ENCODE assay signal across 4 fruit fly cellular contexts in genomic region chr3L:1349942-1350923, dm6.
A peak's percentile ranks its signal among the peaks of the same experiment; 100 is the strongest.
TF ChIP-seq lines count a peak whose summit lies in the region.

No protein-coding gene starts in this region.

TF ChIP-seq in whole organism, adult, 20 proteins besides CTCF, POLR2A, EP300 and RAD21 (continued from another document):
- TF ChIP-seq Mnt (GFP tag; optimal IDR thresholded peaks at IDR 0.05; lab: Kevin White, UChicago) (no peak), kay (GFP tag; lab: Kevin White, UChicago; ENCODE audit: borderline replicate concordance) (no peak), CG11617 (GFP tag; optimal IDR thresholded peaks at IDR 0.05; lab: Kevin White, UChicago) (peak; percentile 35)

TF ChIP-seq in whole organism, embryonic, 481 proteins besides CTCF, POLR2A, EP300 and RAD21 (continued from another document and continues in another):
- TF ChIP-seq CG10543 (GFP tag; optimal IDR thresholded peaks at IDR 0.05; lab: Kevin White, UChicago) = peak; percentile 29
- no peak for TF ChIP-seq HLH3B (GFP tag; IDR thresholded peaks at IDR 0.05; lab: Robert Waterston, UW)
- TF ChIP-seq B-H1 (GFP tag; IDR thresholded peaks at IDR 0.05; lab: Robert Waterston, UW) = no peak
- TF ChIP-seq Poxn (GFP tag; IDR thresholded peaks at IDR 0.05; lab: Robert Waterston, UW) = no peak
- TF ChIP-seq grn (GFP tag; optimal IDR thresholded peaks at IDR 0.05; lab: Kevin White, UChicago) = no peak
- TF ChIP-seq Dek (tag; optimal IDR thresholded peaks at IDR 0.05; lab: Kevin White, UChicago) = peak; percentile 45
- peak; percentile 98 for TF ChIP-seq knrl (GFP tag; IDR thresholded peaks at IDR 0.05; lab: Robert Waterston, UW; ENCODE audit: partially characterized antibody)
- no peak for TF ChIP-seq dmrt11E (tag; optimal IDR thresholded peaks at IDR 0.05; lab: Kevin White, UChicago)
- TF ChIP-seq CG11247 (GFP tag; IDR thresholded peaks at IDR 0.05; lab: Robert Waterston, UW) = no peak
- TF ChIP-seq bigmax (GFP tag; optimal IDR thresholded peaks at IDR 0.05; lab: Kevin White, UChicago) = no peak
- peak; percentile 36 for TF ChIP-seq Sin3A (optimal IDR thresholded peaks at IDR 0.05; lab: Kevin White, UChicago)
- no peak for TF ChIP-seq CG1233 (GFP tag; optimal IDR thresholded peaks at IDR 0.05; lab: Kevin White, UChicago)
- peak; percentile 43 for TF ChIP-seq CG13424 (tag; optimal IDR thresholded peaks at IDR 0.05; lab: Kevin White, UChicago)
- peak; percentile 38 for TF ChIP-seq CG15269 (tag; optimal IDR thresholded peaks at IDR 0.05; lab: Kevin White, UChicago)
- TF ChIP-seq Gug (GFP tag; IDR thresholded peaks at IDR 0.05; lab: Robert Waterston, UW) = no peak; the same call in 3 of the 4 replicates
- TF ChIP-seq CG11085 (GFP tag; IDR thresholded peaks at IDR 0.05; lab: Robert Waterston, UW) = no peak
- TF ChIP-seq dimm (GFP tag; IDR thresholded peaks at IDR 0.05; lab: Robert Waterston, UW) = no peak
- peak; percentile 1 for TF ChIP-seq CG13123 (GFP tag; optimal IDR thresholded peaks at IDR 0.05; lab: Kevin White, UChicago)
- peak; percentile 68 for TF ChIP-seq CG17361 (GFP tag; IDR thresholded peaks at IDR 0.05; lab: Robert Waterston, UW)
- peak; percentile 11 for TF ChIP-seq tin (GFP tag; optimal IDR thresholded peaks at IDR 0.05; lab: Kevin White, UChicago)
- TF ChIP-seq Sry-δ (GFP tag; optimal IDR thresholded peaks at IDR 0.05; lab: Kevin White, UChicago) = peak; percentile 98
- peak; percentile 41 for TF ChIP-seq CG4617 (GFP tag; optimal IDR thresholded peaks at IDR 0.05; lab: Kevin White, UChicago; ENCODE audit: borderline replicate concordance)
- TF ChIP-seq CG13624 (GFP tag; optimal IDR thresholded peaks at IDR 0.05; lab: Kevin White, UChicago) = peak; percentile 25
- TF ChIP-seq Trl (optimal IDR thresholded peaks at IDR 0.05; lab: Kevin White, UChicago) = no peak
- TF ChIP-seq Trl (GFP tag; optimal IDR thresholded peaks at IDR 0.05; lab: Kevin White, UChicago) = peak; percentile 6
- no peak for TF ChIP-seq CG2199 (GFP tag; IDR thresholded peaks at IDR 0.05; lab: Robert Waterston, UW)
- TF ChIP-seq seq (GFP tag; IDR thresholded peaks at IDR 0.05; lab: Robert Waterston, UW) = no peak
- peak; percentile 99 for TF ChIP-seq amos (GFP tag; IDR thresholded peaks at IDR 0.05; lab: Robert Waterston, UW; ENCODE audit: partially characterized antibody)
- peak; percentile 33 for TF ChIP-seq CG8944 (GFP tag; optimal IDR thresholded peaks at IDR 0.05; lab: Kevin White, UChicago)
- peak; percentile 19; the same call in 1 of the 2 replicates for TF ChIP-seq al (GFP tag; IDR thresholded peaks at IDR 0.05; lab: Robert Waterston, UW)
- TF ChIP-seq CG8290 (GFP tag; optimal IDR thresholded peaks at IDR 0.05; lab: Kevin White, UChicago) = peak; percentile 39
- peak in 1 of 2 experiments; percentile 77 for TF ChIP-seq CG8290 (tag; optimal IDR thresholded peaks at IDR 0.05; lab: Kevin White, UChicago)
- peak; percentile 54 for TF ChIP-seq trem (tag; optimal IDR thresholded peaks at IDR 0.05; lab: Kevin White, UChicago)
- peak; percentile 35 for TF ChIP-seq CG9727 (GFP tag; optimal IDR thresholded peaks at IDR 0.05; lab: Kevin White, UChicago)
- TF ChIP-seq CG17359 (tag; optimal IDR thresholded peaks at IDR 0.05; lab: Kevin White, UChicago) = peak; percentile 19
- peak; percentile 99 for TF ChIP-seq inv (GFP tag; IDR thresholded peaks at IDR 0.05; lab: Robert Waterston, UW; ENCODE audit: partially characterized antibody)
- no peak for TF ChIP-seq CG17568 (GFP tag; optimal IDR thresholded peaks at IDR 0.05; lab: Kevin White, UChicago)
- TF ChIP-seq Asciz (GFP tag; optimal IDR thresholded peaks at IDR 0.05; lab: Kevin White, UChicago) = no peak
- TF ChIP-seq CG10209 (GFP tag; optimal IDR thresholded peaks at IDR 0.05; lab: Kevin White, UChicago) = peak; percentile 1
- no peak for TF ChIP-seq CG1647 (GFP tag; optimal IDR thresholded peaks at IDR 0.05; lab: Kevin White, UChicago)
- peak; percentile 37 for TF ChIP-seq Ptx1 (GFP tag; IDR thresholded peaks at IDR 0.05; lab: Robert Waterston, UW)
- TF ChIP-seq Fer2 (tag; optimal IDR thresholded peaks at IDR 0.05; lab: Kevin White, UChicago) = no peak
- TF ChIP-seq pros (GFP tag; optimal IDR thresholded peaks at IDR 0.05; lab: Kevin White, UChicago) = no peak

TF ChIP-seq in whole organism, prepupa, 60 proteins besides CTCF, POLR2A, EP300 and RAD21 (continued from another document):
- TF ChIP-seq Eip75B (GFP tag; optimal IDR thresholded peaks at IDR 0.05; lab: Kevin White, UChicago) = peak; percentile 10
- peak; percentile 11 for TF ChIP-seq Eip93F (GFP tag; optimal IDR thresholded peaks at IDR 0.05; lab: Kevin White, UChicago)
- peak; percentile 47 for TF ChIP-seq vri (GFP tag; optimal IDR thresholded peaks at IDR 0.05; lab: Kevin White, UChicago)
- TF ChIP-seq pdm3 (GFP tag; optimal IDR thresholded peaks at IDR 0.05; lab: Kevin White, UChicago) = peak; percentile 45
- TF ChIP-seq lz (GFP tag; optimal IDR thresholded peaks at IDR 0.05; lab: Kevin White, UChicago) = peak; percentile 46
- peak; percentile 67 for TF ChIP-seq Eip78C (GFP tag; lab: Kevin White, UChicago)
- TF ChIP-seq CG6163 (GFP tag; IDR thresholded peaks at IDR 0.05; lab: Robert Waterston, UW) = peak; percentile 44; the same call in 2 of the 3 replicates
- peak; percentile 5 for TF ChIP-seq CG8319 (GFP tag; optimal IDR thresholded peaks at IDR 0.05; lab: Kevin White, UChicago)
- TF ChIP-seq fd85E (GFP tag; optimal IDR thresholded peaks at IDR 0.05; lab: Kevin White, UChicago) = no peak
- TF ChIP-seq topi (GFP tag; optimal IDR thresholded peaks at IDR 0.05; lab: Kevin White, UChicago) = no peak
- peak; percentile 38; the same call in 1 of the 3 replicates for TF ChIP-seq eg (GFP tag; IDR thresholded peaks at IDR 0.05; lab: Robert Waterston, UW)
- TF ChIP-seq dac (GFP tag; optimal IDR thresholded peaks at IDR 0.05; lab: Kevin White, UChicago) = no peak
- TF ChIP-seq Ets96B (tag; optimal IDR thresholded peaks at IDR 0.05; lab: Kevin White, UChicago) = peak; percentile 32
- no peak for TF ChIP-seq Gug (GFP tag; IDR thresholded peaks at IDR 0.05; lab: Robert Waterston, UW)
- TF ChIP-seq Hr38 (GFP tag; optimal IDR thresholded peaks at IDR 0.05; lab: Kevin White, UChicago) = no peak
- peak; percentile 37 for TF ChIP-seq acj6 (GFP tag; optimal IDR thresholded peaks at IDR 0.05; lab: Kevin White, UChicago)
- no peak for TF ChIP-seq spab (GFP tag; optimal IDR thresholded peaks at IDR 0.05; lab: Kevin White, UChicago)
- no peak for TF ChIP-seq CG11902 (GFP tag; optimal IDR thresholded peaks at IDR 0.05; lab: Kevin White, UChicago)
- TF ChIP-seq CG16779 (tag; optimal IDR thresholded peaks at IDR 0.05; lab: Kevin White, UChicago) = no peak
- peak; percentile 35 for TF ChIP-seq Hr4 (GFP tag; optimal IDR thresholded peaks at IDR 0.05; lab: Kevin White, UChicago)
- TF ChIP-seq CG7368 (GFP tag; optimal IDR thresholded peaks at IDR 0.05; lab: Kevin White, UChicago) = no peak
- TF ChIP-seq CG8119 (GFP tag; IDR thresholded peaks at IDR 0.05; lab: Robert Waterston, UW) = no peak; the same call in 2 of the 3 replicates
- peak; percentile 35 for TF ChIP-seq CG31627 (GFP tag; optimal IDR thresholded peaks at IDR 0.05; lab: Kevin White, UChicago)
- peak; percentile 73 for TF ChIP-seq svp (GFP tag; lab: Kevin White, UChicago)
- no peak for TF ChIP-seq CG6808 (GFP tag; optimal IDR thresholded peaks at IDR 0.05; lab: Kevin White, UChicago)
- peak; percentile 47 for TF ChIP-seq Hr39 (GFP tag; optimal IDR thresholded peaks at IDR 0.05; lab: Kevin White, UChicago)
- TF ChIP-seq Ets21C (GFP tag; optimal IDR thresholded peaks at IDR 0.05; lab: Kevin White, UChicago) = peak; percentile 31
- no peak for TF ChIP-seq CG8632 (GFP tag; optimal IDR thresholded peaks at IDR 0.05; lab: Kevin White, UChicago)
- TF ChIP-seq CG15336 (GFP tag; IDR thresholded peaks at IDR 0.05; lab: Robert Waterston, UW) = no peak
- peak; percentile 51 for TF ChIP-seq CG10631 (GFP tag; optimal IDR thresholded peaks at IDR 0.05; lab: Kevin White, UChicago)
- no peak for TF ChIP-seq CG4318 (GFP tag; optimal IDR thresholded peaks at IDR 0.05; lab: Kevin White, UChicago)
- TF ChIP-seq dsx (GFP tag; optimal IDR thresholded peaks at IDR 0.05; lab: Kevin White, UChicago; ENCODE audit: poor library complexity, severe bottlenecking) = no peak
- peak; percentile 30 for TF ChIP-seq Sox14 (GFP tag; optimal IDR thresholded peaks at IDR 0.05; lab: Kevin White, UChicago)
- TF ChIP-seq net (GFP tag; optimal IDR thresholded peaks at IDR 0.05; lab: Kevin White, UChicago) = peak; percentile 0
- TF ChIP-seq CG11294 (GFP tag; IDR thresholded peaks at IDR 0.05; lab: Robert Waterston, UW) = no peak
- no peak for TF ChIP-seq CG10669 (GFP tag; optimal IDR thresholded peaks at IDR 0.05; lab: Kevin White, UChicago)
- TF ChIP-seq ss (GFP tag; optimal IDR thresholded peaks at IDR 0.05; lab: Kevin White, UChicago) = peak in 1 of 2 experiments; percentile 7
- no peak for TF ChIP-seq CG9139 (GFP tag; optimal IDR thresholded peaks at IDR 0.05; lab: Kevin White, UChicago)
- TF ChIP-seq Blimp-1 (GFP tag; optimal IDR thresholded peaks at IDR 0.05; lab: Kevin White, UChicago) = no peak
- no peak for TF ChIP-seq salr (GFP tag; optimal IDR thresholded peaks at IDR 0.05; lab: Kevin White, UChicago)
- peak; percentile 31 for TF ChIP-seq Met (GFP tag; optimal IDR thresholded peaks at IDR 0.05; lab: Kevin White, UChicago)
- no peak for TF ChIP-seq CG6276 (GFP tag; optimal IDR thresholded peaks at IDR 0.05; lab: Kevin White, UChicago)

TF ChIP-seq in whole organism, wandering third instar larva, 38 proteins besides CTCF, POLR2A, EP300 and RAD21 (continued from another document):
- TF ChIP-seq Hr83 (GFP tag; optimal IDR thresholded peaks at IDR 0.05; lab: Kevin White, UChicago; ENCODE audit: poor library complexity, severe bottlenecking) = peak; percentile 22
- peak; percentile 60 for TF ChIP-seq HLH106 (tag; optimal IDR thresholded peaks at IDR 0.05; lab: Kevin White, UChicago)
- TF ChIP-seq Jra (GFP tag; optimal IDR thresholded peaks at IDR 0.05; lab: Kevin White, UChicago) = peak; percentile 1
- TF ChIP-seq Sp1 (GFP tag; optimal IDR thresholded peaks at IDR 0.05; lab: Kevin White, UChicago) = peak; percentile 28
- TF ChIP-seq lola (GFP tag; optimal IDR thresholded peaks at IDR 0.05; lab: Kevin White, UChicago) = no peak
- no peak for TF ChIP-seq CrebA (GFP tag; optimal IDR thresholded peaks at IDR 0.05; lab: Kevin White, UChicago; ENCODE audit: borderline replicate concordance)
- TF ChIP-seq tai (GFP tag; optimal IDR thresholded peaks at IDR 0.05; lab: Kevin White, UChicago) = no peak
- peak; percentile 46 for TF ChIP-seq dsf (GFP tag; optimal IDR thresholded peaks at IDR 0.05; lab: Kevin White, UChicago; ENCODE audit: borderline replicate concordance)
- TF ChIP-seq foxo (GFP tag; optimal IDR thresholded peaks at IDR 0.05; lab: Kevin White, UChicago) = peak in 1 of 2 experiments; percentile 62
- no peak for TF ChIP-seq CG32264 (GFP tag; optimal IDR thresholded peaks at IDR 0.05; lab: Kevin White, UChicago)
- TF ChIP-seq h (GFP tag; optimal IDR thresholded peaks at IDR 0.05; lab: Kevin White, UChicago) = peak; percentile 44
- peak; percentile 38 for TF ChIP-seq ey (GFP tag; optimal IDR thresholded peaks at IDR 0.05; lab: Kevin White, UChicago)
- no peak for TF ChIP-seq sv (GFP tag; optimal IDR thresholded peaks at IDR 0.05; lab: Kevin White, UChicago)
- TF ChIP-seq sage (GFP tag; optimal IDR thresholded peaks at IDR 0.05; lab: Kevin White, UChicago) = peak; percentile 9
- no peak for TF ChIP-seq Abd-B (GFP tag; optimal IDR thresholded peaks at IDR 0.05; lab: Kevin White, UChicago)
- no peak for TF ChIP-seq Rel (GFP tag; optimal IDR thresholded peaks at IDR 0.05; lab: Kevin White, UChicago)
- TF ChIP-seq Rel (tag; optimal IDR thresholded peaks at IDR 0.05; lab: Kevin White, UChicago) = peak; percentile 1
